Worm (Caenorhabditis elegans): ENCODE results near the gene faah-4.

Gene faah-4

DNA sequence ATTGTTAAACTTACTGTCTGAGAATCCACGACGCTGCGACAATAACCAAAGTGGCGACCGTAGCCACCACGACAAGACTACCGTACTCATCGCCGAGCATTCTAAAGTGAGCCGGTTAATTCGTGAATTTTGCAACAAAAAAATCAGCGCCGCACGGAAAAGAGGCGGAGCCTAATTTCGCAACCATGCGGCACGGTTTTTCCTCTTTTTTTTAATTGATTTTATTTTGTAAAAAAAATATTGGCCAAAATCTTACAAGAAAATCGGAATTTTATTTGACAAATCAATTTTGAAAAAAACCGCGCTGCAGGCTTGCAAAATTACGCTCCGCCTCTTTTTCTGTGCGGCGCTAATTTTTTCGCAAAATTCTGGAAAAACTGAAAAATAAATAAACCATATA lies 23.9 kb upstream of the faah-4 start, which contains the start of gene dolk-1:
Gene dolk-1, minus strand, starts transcription at position 101 of the 400 bp plus-strand sequence.
- TF ChIP-seq W03F9.2 (tag; optimal IDR thresholded peaks at IDR 0.05) = no peak
- TF ChIP-seq dao-5 (tag; optimal IDR thresholded peaks at IDR 0.05) = no peak
- no peak for TF ChIP-seq him-1 (tag; optimal IDR thresholded peaks at IDR 0.05)

DNA sequence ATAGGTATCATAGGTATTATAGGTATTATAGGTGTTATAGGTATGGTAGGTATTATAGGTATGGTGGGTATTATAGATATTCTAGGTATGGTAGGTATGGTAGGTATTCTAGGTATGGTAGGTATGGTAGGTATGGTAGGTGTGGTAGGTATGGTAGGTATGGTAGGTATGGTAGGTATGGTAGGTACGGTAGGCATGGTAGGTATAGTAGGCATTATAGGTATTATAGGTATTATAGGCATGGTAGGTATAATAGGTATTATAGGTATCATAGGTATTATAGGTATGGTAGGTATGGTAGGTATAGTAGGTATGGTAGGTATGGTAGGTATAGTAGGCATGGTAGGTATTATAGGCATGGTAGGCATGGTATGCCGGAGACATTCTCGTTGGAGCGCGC lies 22.3 kb upstream of the faah-4 start:
- no peak for TF ChIP-seq him-1 (tag; optimal IDR thresholded peaks at IDR 0.05)
- no peak for TF ChIP-seq dao-5 (tag; optimal IDR thresholded peaks at IDR 0.05)
- no peak for TF ChIP-seq W03F9.2 (tag; optimal IDR thresholded peaks at IDR 0.05)

DNA sequence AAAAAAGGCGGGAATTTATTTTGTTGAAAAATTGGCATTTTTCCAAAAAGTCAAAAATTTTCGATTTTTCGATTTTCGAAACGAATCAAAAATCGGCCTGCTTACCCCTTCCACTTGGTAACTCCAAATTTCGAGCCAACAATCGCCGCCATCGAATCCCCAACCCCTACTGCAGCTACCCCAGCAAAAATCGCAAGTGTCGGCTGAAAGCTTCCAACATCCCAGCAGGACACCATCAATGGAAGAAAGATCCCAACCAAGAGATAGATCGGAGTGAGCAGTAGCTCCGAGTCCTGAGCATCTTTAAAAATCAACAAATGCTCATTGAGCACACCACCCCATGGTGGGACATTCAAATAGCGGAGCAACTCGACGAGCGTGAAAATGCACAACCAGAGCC lies 21.2 kb upstream of the faah-4 start:
- TF ChIP-seq him-1 (tag; optimal IDR thresholded peaks at IDR 0.05) (no peak), dao-5 (tag; optimal IDR thresholded peaks at IDR 0.05) (no peak), W03F9.2 (tag; optimal IDR thresholded peaks at IDR 0.05) (no peak)

DNA sequence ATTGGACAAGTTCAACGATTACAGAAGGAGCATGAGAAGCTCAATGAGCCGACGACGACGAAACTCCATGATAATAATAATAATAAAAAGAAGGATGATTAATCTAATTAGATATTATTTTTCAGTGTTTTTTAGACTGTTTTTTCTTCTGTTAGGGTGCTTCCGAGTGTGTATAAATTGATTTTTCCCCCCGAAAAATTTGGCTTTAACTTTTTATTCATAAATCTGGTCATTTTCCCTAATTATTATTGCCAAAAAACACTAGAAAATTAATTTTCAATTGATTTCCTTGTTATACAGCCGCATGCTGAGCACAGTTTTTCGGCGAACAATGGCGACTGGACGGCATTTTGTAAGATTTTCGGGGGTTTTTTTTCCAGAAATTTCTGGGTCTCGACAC lies 13.9 kb upstream of the faah-4 start, which contains the start of gene nft-1:
Gene nft-1, plus strand, starts transcription at position 301 of the 400 bp plus-strand sequence.
- TF ChIP-seq dao-5 (tag; optimal IDR thresholded peaks at IDR 0.05) (no peak), him-1 (tag; optimal IDR thresholded peaks at IDR 0.05) (no peak), W03F9.2 (tag; optimal IDR thresholded peaks at IDR 0.05) (no peak)

DNA sequence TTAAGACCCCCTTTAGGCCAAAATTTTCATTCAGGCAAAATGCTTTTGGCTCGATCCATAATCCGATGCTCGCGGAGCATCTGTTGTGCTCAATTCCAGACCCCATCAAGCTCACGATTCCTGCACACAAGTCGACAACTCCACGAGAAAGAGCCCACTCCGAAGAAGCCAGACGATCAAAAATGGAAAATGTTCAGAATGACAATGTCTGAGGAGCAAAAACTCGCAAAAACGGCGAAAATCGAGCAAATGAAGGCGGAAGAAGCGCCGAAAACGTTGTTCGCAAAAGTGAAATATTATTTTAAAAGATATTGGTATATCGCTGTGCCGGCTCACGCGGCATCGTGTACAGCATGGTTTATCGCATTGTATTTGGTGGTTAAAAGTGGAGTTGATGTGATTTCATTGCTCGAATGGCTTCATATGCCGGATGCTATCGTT lies 12.0 kb upstream of the faah-4 start, which contains the start of gene Y56A3A.22:
Gene Y56A3A.22, plus strand, starts transcription at position 35 of the 441 bp plus-strand sequence.
- TF ChIP-seq W03F9.2 (tag; optimal IDR thresholded peaks at IDR 0.05) = no peak
- no peak for TF ChIP-seq him-1 (tag; optimal IDR thresholded peaks at IDR 0.05)
- no peak for TF ChIP-seq dao-5 (tag; optimal IDR thresholded peaks at IDR 0.05)

DNA sequence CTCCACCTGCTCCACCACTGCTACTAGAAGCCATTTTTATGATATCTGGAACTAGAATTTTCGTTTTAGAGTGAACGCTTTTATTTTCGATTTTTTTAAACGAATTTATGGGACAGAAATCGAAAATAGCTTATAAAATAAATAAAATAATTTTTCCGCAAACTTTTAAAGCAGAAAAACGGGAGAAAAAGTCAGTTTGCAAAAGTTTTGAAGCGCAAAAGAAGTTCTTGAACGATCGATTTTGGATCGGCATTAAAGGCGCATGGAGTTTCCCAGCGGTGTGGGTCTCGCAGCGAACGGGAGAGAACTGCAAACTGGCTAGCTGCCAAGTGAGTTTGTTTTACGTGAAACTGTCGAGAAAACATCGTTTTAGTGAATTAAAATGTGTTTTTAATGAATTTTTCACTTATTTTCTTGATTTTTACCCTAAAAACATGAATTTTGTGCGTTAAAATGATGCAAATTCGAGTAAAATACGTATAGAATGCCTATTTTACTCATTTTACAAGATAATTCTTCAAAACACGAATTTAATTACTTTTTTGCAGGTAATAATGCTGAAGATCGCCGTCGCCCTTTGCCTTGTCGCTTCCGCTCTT lies 10.6 kb upstream of the faah-4 start, which contains the start of the genes ccf-1 and trap-4:
Gene ccf-1, minus strand, starts transcription at position 51 of the 599 bp plus-strand sequence.
Gene trap-4, plus strand, starts transcription at position 549 of the 599 bp plus-strand sequence.
- TF ChIP-seq dao-5 (tag; optimal IDR thresholded peaks at IDR 0.05) (no peak), W03F9.2 (tag; optimal IDR thresholded peaks at IDR 0.05) (peak; percentile 54)

DNA sequence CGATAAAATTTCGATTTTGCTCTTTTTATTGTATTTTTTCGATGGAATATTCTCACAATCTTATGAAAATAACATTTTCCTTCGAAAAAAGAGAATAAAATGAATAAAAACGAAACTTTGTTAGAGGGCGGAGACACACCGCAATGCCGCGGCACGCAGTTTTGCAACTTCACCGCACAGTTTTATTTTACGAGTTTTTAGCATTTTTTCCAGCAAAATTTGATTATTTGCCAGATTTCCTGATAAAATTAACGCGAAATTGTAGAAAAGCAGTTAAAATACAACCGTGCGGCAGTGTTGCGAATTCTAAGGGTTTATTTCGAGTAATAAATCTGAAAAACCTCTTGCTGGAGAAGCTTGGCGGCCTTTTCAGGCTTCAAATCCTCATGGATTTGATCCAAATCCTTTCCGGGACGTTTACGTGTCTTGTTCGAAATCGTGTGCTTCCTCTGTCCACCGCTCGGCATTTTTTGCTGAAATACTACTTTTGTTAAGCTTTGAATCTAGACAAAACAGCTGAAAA lies 8.6 kb upstream of the faah-4 start, which contains the start of gene znf-593:
Gene znf-593, minus strand, starts transcription at position 473 of the 523 bp plus-strand sequence.
- TF ChIP-seq him-1 (tag; optimal IDR thresholded peaks at IDR 0.05) (no peak), W03F9.2 (tag; optimal IDR thresholded peaks at IDR 0.05) (no peak), dao-5 (tag; optimal IDR thresholded peaks at IDR 0.05) (no peak)

DNA sequence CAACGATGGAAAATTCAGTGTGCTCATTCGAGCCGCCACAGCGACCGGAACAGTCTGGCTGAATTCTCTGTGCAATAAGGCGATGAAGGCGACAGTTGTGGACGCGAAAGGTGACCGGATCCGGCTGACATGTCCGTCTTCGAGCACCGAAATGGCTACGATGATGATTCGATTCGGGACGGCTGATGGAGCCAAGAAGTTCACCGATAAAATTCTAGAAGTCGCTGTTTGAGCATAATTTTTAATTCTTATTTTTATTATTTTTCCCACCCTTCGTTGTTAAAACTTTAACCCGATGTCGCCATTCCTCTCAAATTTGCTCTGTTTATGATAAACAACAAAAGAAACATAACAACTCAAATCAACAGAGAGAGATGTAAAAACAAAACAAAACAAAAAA lies 7.8 kb upstream of the faah-4 start:
- TF ChIP-seq dao-5 (tag; optimal IDR thresholded peaks at IDR 0.05) = no peak
- TF ChIP-seq W03F9.2 (tag; optimal IDR thresholded peaks at IDR 0.05) = no peak
- TF ChIP-seq him-1 (tag; optimal IDR thresholded peaks at IDR 0.05) = no peak

DNA sequence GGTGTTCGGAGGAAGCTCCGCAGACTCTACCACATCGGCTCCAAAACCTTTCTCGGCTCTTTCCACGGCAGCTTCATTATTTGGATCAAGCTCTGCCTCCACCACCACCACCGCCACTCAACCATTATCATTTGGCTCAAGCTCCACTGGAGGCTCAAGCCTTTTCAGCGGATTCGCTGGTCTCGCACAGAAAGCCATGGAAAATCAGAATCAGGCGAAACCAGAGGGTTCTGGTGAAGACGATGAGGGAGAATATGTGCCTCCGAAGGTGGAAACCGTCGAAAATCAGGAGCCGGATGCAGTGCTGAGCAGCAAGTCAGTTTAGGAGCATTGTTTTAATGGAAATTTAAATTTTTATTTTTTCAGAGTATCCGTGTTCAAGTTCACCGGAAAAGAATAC lies 7.4 kb upstream of the faah-4 start:
- TF ChIP-seq dao-5 (tag; optimal IDR thresholded peaks at IDR 0.05) (no peak), him-1 (tag; optimal IDR thresholded peaks at IDR 0.05) (no peak), W03F9.2 (tag; optimal IDR thresholded peaks at IDR 0.05) (no peak)

DNA sequence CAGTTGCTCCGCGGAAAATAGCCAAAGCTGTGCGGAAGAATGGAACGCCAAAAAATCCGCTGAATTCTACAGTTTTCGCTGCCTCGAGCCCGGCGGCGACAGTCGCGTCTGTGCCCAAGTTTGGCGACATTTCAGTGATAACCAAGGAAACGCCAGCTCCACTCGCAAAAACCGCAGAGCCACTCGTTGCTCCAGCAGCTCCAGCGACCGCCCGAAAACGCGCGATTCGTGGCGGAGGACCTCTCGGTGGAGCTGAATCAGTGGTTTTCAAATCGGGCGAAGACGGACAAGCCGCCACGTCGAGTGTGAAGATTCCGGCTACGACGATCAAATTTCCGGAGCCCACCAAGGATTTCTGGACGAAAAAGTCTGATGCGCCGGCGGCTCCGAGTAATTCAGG lies 6.6 kb upstream of the faah-4 start:
- TF ChIP-seq him-1 (tag; optimal IDR thresholded peaks at IDR 0.05) (no peak), W03F9.2 (tag; optimal IDR thresholded peaks at IDR 0.05) (no peak), dao-5 (tag; optimal IDR thresholded peaks at IDR 0.05) (no peak)

DNA sequence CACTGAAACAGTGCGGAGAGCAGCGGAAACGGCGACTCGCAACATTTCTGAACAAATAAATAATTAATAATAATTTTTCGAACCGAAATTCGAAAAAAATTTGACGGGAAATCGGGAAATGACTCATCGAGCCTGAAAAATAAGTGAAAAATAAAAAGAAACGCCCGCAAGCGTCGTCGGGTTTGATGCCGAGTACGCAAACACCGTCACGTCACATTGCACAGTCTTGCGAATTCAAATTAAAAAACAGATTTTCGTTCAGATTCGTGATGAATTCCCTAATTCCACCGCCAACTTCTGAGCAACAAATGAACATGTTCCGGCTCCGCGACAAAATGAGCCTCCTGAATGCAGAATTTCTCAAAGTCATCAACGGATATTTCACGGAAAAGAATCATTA lies 6.0 kb upstream of the faah-4 start, which contains the start of the genes ndab-1 and npp-16:
Gene ndab-1, minus strand, starts transcription at position 47 of the 400 bp plus-strand sequence.
Gene npp-16, plus strand, starts transcription at position 263 of the 400 bp plus-strand sequence.
- no peak for TF ChIP-seq W03F9.2 (tag; optimal IDR thresholded peaks at IDR 0.05)
- no peak for TF ChIP-seq dao-5 (tag; optimal IDR thresholded peaks at IDR 0.05)
- no peak for TF ChIP-seq him-1 (tag; optimal IDR thresholded peaks at IDR 0.05)

DNA sequence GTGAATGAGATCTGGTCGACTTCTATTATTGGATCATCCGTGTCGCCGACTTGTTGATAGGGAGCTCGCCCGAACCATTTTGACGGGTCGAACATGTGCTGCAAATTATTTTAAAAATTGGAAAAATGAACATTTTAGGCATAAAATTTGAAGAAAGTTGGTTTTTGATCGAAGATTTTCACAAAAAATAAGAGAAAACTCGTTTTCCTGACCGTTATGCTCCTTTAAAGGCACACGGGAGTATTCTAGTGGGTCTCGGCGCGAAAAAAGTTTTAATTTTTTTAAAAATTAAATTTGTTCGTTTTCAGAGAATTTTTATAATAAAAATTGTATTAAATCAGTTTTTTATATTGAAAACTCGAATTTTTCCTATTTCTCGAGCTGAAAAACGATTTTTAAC lies 4.5 kb upstream of the faah-4 start, which contains the start of gene Y56A3A.16:
Gene Y56A3A.16, minus strand, starts transcription at position 101 of the 400 bp plus-strand sequence.
- TF ChIP-seq dao-5 (tag; optimal IDR thresholded peaks at IDR 0.05) = no peak
- no peak for TF ChIP-seq W03F9.2 (tag; optimal IDR thresholded peaks at IDR 0.05)
- no peak for TF ChIP-seq him-1 (tag; optimal IDR thresholded peaks at IDR 0.05)

DNA sequence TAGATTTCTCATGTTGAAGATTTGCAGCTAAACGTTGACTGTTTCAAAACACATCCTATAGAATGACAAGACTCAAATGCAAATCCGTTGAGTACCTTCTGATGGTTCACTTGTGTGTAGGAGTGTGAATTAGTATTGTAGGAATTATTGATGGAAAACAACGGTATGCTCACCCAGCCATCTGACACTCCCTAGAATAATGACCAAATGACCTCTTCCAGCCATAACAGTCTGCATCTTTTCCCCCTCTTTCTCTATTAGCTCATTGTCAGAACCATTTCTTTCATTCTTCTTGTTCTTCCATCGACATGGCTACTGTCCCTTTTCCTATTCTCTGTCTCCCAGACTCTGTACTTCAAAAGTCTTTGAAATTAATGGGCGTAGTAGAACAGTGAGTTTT lies 1.0 kb downstream of the faah-4 start, which contains the start of gene fbxb-24:
Gene fbxb-24, plus strand, starts transcription at position 301 of the 400 bp plus-strand sequence.
- TF ChIP-seq him-1 (tag; optimal IDR thresholded peaks at IDR 0.05) (no peak), dao-5 (tag; optimal IDR thresholded peaks at IDR 0.05) (no peak), W03F9.2 (tag; optimal IDR thresholded peaks at IDR 0.05) (no peak)

DNA sequence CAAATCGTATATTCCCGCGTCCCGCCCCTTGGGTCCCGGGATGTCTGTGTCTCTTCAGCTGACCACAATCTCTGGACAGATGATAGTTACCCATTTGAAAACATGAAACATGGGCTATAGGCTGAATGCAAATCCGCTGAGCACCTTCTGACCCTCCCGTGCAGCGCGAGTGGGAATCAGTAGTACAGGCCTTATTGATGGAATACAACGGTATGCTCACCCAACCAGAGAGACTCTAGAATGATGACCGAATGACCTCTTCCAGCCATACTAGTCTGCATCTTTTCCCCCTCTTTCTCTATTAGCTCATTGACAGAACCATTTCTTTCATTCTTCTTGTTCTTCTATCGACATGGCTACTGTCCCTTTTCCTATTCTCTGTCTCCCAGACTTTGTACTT lies 2.5 kb downstream of the faah-4 start, which contains the start of gene sdz-33:
Gene sdz-33, plus strand, starts transcription at position 301 of the 400 bp plus-strand sequence.
- TF ChIP-seq him-1 (tag; optimal IDR thresholded peaks at IDR 0.05) = no peak
- no peak for TF ChIP-seq W03F9.2 (tag; optimal IDR thresholded peaks at IDR 0.05)
- TF ChIP-seq dao-5 (tag; optimal IDR thresholded peaks at IDR 0.05) = no peak

All from whole organism, L4/young adult.